Worm (Caenorhabditis elegans): Measurements from ENCODE around the gene sru-36.

Gene sru-36

DNA sequence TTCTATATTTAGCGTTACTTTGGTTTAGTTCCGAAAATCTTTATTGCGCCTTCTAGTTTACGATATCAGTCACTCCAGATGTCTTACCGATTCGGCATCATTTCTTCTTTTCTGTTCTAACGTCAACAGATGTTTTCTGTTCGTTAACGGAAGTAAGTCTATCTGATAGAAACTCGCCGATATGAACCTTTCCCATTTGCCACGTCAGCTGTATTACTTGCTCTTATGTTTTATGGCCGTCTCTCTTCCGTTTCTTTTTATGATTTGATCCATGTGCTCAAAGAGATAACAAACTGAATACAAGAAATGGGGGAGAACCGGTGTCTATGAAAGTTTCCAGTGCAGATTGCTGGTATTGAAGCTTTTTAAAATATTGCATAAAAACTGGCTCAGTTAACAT lies 37.9 kb downstream of the sru-36 start, which contains the start of gene srab-26:
Gene srab-26 (minus strand): TSS at position 101 of the 400 bp plus-strand sequence.
- no peak for TF ChIP-seq ZK546.5 (tag; optimal IDR thresholded peaks at IDR 0.05)
- TF ChIP-seq ztf-11 (tag; optimal IDR thresholded peaks at IDR 0.05): no peak
- TF ChIP-seq zag-1 (tag; optimal IDR thresholded peaks at IDR 0.05): no peak
- TF ChIP-seq nhr-23 (tag; optimal IDR thresholded peaks at IDR 0.05): no peak
- no peak for TF ChIP-seq egl-27 (tag; optimal IDR thresholded peaks at IDR 0.05)
- TF ChIP-seq nhr-6 (tag; optimal IDR thresholded peaks at IDR 0.05): no peak
- TF ChIP-seq ama-1 (optimal IDR thresholded peaks at IDR 0.05): no peak
- TF ChIP-seq nhr-21 (tag; optimal IDR thresholded peaks at IDR 0.05): no peak
- no peak for TF ChIP-seq crh-2 (tag; optimal IDR thresholded peaks at IDR 0.05)
- no peak for TF ChIP-seq elt-1 (tag; optimal IDR thresholded peaks at IDR 0.05)
- no peak for TF ChIP-seq lin-11 (tag; optimal IDR thresholded peaks at IDR 0.05)
- TF ChIP-seq sem-4 (tag; optimal IDR thresholded peaks at IDR 0.05): no peak
- no peak for TF ChIP-seq lsy-2 (tag; optimal IDR thresholded peaks at IDR 0.05)
- no peak for TF ChIP-seq dmd-4 (tag; optimal IDR thresholded peaks at IDR 0.05)
- TF ChIP-seq elt-3 (tag; optimal IDR thresholded peaks at IDR 0.05): no peak

DNA sequence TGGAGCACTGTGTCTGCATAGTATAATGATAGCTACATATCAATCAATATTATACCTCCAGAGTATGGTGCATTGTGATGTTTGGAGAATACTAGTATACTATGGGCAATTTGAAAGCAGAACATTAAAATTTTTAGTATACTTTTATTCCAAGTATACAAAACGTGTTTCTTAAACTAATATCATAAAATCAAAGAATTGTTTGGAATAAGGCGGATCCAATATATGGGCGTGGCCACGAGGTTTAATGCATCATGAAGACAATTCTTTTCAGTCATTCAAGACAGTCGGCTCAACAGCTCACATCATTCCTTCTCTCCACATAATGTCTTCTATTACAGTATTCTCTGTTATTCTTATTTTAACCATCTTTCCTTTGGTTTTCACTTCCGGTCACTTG lies 38.4 kb downstream of the sru-36 start, which contains the start of gene sdz-31:
Gene sdz-31 (plus strand): TSS at position 301 of the 400 bp plus-strand sequence.
- TF ChIP-seq nhr-10 (tag; optimal IDR thresholded peaks at IDR 0.05) (no peak), nhr-11 (tag; optimal IDR thresholded peaks at IDR 0.05) (no peak)

DNA sequence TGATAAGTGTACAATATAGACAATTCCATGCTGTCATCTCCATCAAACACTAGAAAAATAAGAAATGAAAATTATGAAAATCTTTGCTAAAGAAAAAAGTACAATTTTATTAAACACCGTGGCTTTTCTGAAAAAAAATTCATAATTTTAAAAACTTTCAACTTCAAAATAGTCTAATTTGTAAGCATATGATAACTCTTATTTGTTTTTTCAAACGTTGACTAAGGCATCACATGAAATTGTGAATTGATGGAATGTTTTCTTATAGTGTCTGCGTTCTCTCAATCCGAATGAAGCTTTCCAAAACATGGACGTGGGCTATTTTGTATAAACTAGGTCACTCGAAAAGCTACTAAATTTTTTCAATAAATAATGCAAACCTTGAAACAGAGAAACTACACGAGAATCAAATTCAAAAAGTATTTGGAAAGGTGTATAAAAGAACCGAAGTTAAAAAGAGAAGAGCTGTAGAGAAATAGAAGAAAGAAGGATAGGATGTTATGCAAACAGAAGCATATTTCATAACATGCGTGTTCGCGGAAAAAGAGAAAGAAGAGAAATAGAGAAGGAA lies 44.5 kb downstream of the sru-36 start, which contains the start of gene clp-9:
Gene clp-9 (minus strand): TSS at position 51 of the 571 bp plus-strand sequence.
- no peak for TF ChIP-seq elt-1 (tag; optimal IDR thresholded peaks at IDR 0.05)
- no peak for TF ChIP-seq unc-39 (tag; optimal IDR thresholded peaks at IDR 0.05)
- TF ChIP-seq nhr-237 (tag; optimal IDR thresholded peaks at IDR 0.05): no peak
- TF ChIP-seq unc-55 (GFP tag; optimal IDR thresholded peaks at IDR 0.05): peak; percentile 77
- peak; percentile 31 for TF ChIP-seq C34F6.9 (tag; optimal IDR thresholded peaks at IDR 0.05)
- no peak for TF ChIP-seq ZK546.5 (tag; optimal IDR thresholded peaks at IDR 0.05)
- no peak for TF ChIP-seq ceh-82 (tag; optimal IDR thresholded peaks at IDR 0.05)
- no peak for TF ChIP-seq lin-11 (tag; optimal IDR thresholded peaks at IDR 0.05)
- no peak for TF ChIP-seq aly-2 (tag; optimal IDR thresholded peaks at IDR 0.05)
- TF ChIP-seq mdl-1 (tag; optimal IDR thresholded peaks at IDR 0.05): no peak
- TF ChIP-seq skn-1 (tag; optimal IDR thresholded peaks at IDR 0.05): no peak
- TF ChIP-seq lsy-2 (tag; optimal IDR thresholded peaks at IDR 0.05): no peak

DNA sequence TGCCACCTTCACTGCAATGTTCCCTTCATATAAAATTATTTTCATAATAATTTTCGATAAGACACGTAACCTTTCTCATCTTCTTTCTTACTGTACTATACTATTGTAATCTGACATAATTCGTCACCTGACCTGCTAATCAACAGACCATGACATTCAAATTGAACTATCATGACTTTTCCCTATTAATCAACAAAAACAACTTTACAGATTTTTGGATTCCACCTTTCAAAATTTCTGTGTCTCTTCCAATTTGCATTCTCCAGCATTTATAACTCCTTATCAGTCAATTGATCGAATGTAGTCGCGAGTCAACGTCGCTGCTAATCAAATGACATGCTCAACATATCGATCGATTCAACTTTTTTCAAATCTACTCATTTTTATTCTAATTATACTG lies 48.2 kb downstream of the sru-36 start, which contains the start of gene fshr-1:
Gene fshr-1 (plus strand): TSS at position 209 of the 400 bp plus-strand sequence.
- TF ChIP-seq peb-1 (tag; optimal IDR thresholded peaks at IDR 0.05): no peak
- no peak for TF ChIP-seq ztf-4 (tag; optimal IDR thresholded peaks at IDR 0.05)
- peak; percentile 57 for TF ChIP-seq fos-1 (tag; optimal IDR thresholded peaks at IDR 0.05)
- TF ChIP-seq unc-62 (GFP tag; optimal IDR thresholded peaks at IDR 0.05): no peak
- TF ChIP-seq crh-2 (tag; optimal IDR thresholded peaks at IDR 0.05): peak; percentile 30
- TF ChIP-seq ama-1 (optimal IDR thresholded peaks at IDR 0.05): no peak
- no peak for TF ChIP-seq sma-9 (GFP tag; optimal IDR thresholded peaks at IDR 0.05)
- no peak for TF ChIP-seq sma-9 (tag; optimal IDR thresholded peaks at IDR 0.05)

Measured in whole organism, L2 larva.